Worm (Caenorhabditis elegans): ENCODE measurements around the gene ocam-1.

The ocam-1 gene

ce11 chrV:14133002-14133763, 34.3 kb downstream of the ocam-1 start (continued):
- TF ChIP-seq nhr-179 (tag; optimal IDR thresholded peaks at IDR 0.05) (no peak), F23B12.7 (tag; optimal IDR thresholded peaks at IDR 0.05; ENCODE audit: insufficient read depth) (no peak), madf-10 (tag; optimal IDR thresholded peaks at IDR 0.05) (no peak), unc-130 (GFP tag; optimal IDR thresholded peaks at IDR 0.05) (no peak), lin-54 (GFP tag; optimal IDR thresholded peaks at IDR 0.05) (peak; percentile 65), hmg-1.2 (GFP tag; IDR thresholded peaks at IDR 0.05) (0 out of 2 replicates have a peak, but pooled peaks have one; percentile 17)

- TF ChIP-seq ZK185.1 (tag; optimal IDR thresholded peaks at IDR 0.05; ENCODE audit: poor library complexity, severe bottlenecking) (no peak), efl-1 (GFP tag; optimal IDR thresholded peaks at IDR 0.05) (no peak), snpc-3.4 (tag; optimal IDR thresholded peaks at IDR 0.05) (no peak), attf-3 (GFP tag; conservative IDR thresholded peaks at IDR 0.05) (no peak), K11D2.4 (GFP tag; IDR thresholded peaks at IDR 0.05) (no peak), lsy-27 (tag; optimal IDR thresholded peaks at IDR 0.05; ENCODE audit: borderline replicate concordance, insufficient read depth) (no peak), bed-2 (GFP tag; IDR thresholded peaks at IDR 0.05) (no peak), athp-1 (tag; optimal IDR thresholded peaks at IDR 0.05) (no peak), egl-18 (GFP tag; IDR thresholded peaks at IDR 0.05) (no peak), snpc-1.3 (tag; optimal IDR thresholded peaks at IDR 0.05; ENCODE audit: insufficient read depth) (no peak), cebp-1 (GFP tag; IDR thresholded peaks at IDR 0.05) (no peak), cebp-1 (tag; optimal IDR thresholded peaks at IDR 0.05) (no peak), unc-62 (GFP tag; optimal IDR thresholded peaks at IDR 0.05) (no peak), lag-1 (GFP tag; IDR thresholded peaks at IDR 0.05) (no peak), lin-26 (GFP tag; IDR thresholded peaks at IDR 0.05) (no peak), lsl-1 (GFP tag; optimal IDR thresholded peaks at IDR 0.05) (no peak), fkh-3 (tag; optimal IDR thresholded peaks at IDR 0.05) (no peak), ztf-22 (GFP tag; optimal IDR thresholded peaks at IDR 0.05) (no peak), madf-3 (GFP tag; IDR thresholded peaks at IDR 0.05) (no peak), Y95B8A.8 (GFP tag; IDR thresholded peaks at IDR 0.05) (no peak)
Measured at ce11 chrV:14130226-14130625, 37.3 kb downstream of the ocam-1 start.

ce11 chrV:14128858-14129257, 38.7 kb downstream of the ocam-1 start:
- no peak for TF ChIP-seq attf-6 (GFP tag; IDR thresholded peaks at IDR 0.05)
- TF ChIP-seq unc-62 (GFP tag; optimal IDR thresholded peaks at IDR 0.05): no peak
- TF ChIP-seq bed-2 (GFP tag; IDR thresholded peaks at IDR 0.05): no peak
- TF ChIP-seq F33H1.4 (GFP tag; IDR thresholded peaks at IDR 0.05): no peak
- no peak for TF ChIP-seq T26A5.8 (tag; optimal IDR thresholded peaks at IDR 0.05)
- TF ChIP-seq rpc-1 (optimal IDR thresholded peaks at IDR 0.05): no peak
- TF ChIP-seq rpc-1 (tag; optimal IDR thresholded peaks at IDR 0.05): no peak
- no peak for TF ChIP-seq B0261.1 (tag; optimal IDR thresholded peaks at IDR 0.05)
- no peak for TF ChIP-seq madf-8 (GFP tag; conservative IDR thresholded peaks at IDR 0.05)
- TF ChIP-seq Y79H2A.3 (GFP tag; conservative IDR thresholded peaks at IDR 0.05): no peak
- no peak for TF ChIP-seq snpc-3.4 (tag; optimal IDR thresholded peaks at IDR 0.05)
- no peak for TF ChIP-seq K12H6.12 (tag; optimal IDR thresholded peaks at IDR 0.05)
- no peak for TF ChIP-seq lsl-1 (GFP tag; optimal IDR thresholded peaks at IDR 0.05)
- TF ChIP-seq egl-18 (GFP tag; IDR thresholded peaks at IDR 0.05): no peak
- TF ChIP-seq tbp1 (GFP tag; optimal IDR thresholded peaks at IDR 0.05): no peak
- no peak for TF ChIP-seq zfh-2 (GFP tag; conservative IDR thresholded peaks at IDR 0.05)
- no peak for TF ChIP-seq nhr-120 (GFP tag; IDR thresholded peaks at IDR 0.05)
- no peak for TF ChIP-seq ceh-91 (GFP tag; IDR thresholded peaks at IDR 0.05)
- TF ChIP-seq bed-1 (GFP tag; IDR thresholded peaks at IDR 0.05): no peak

Data from whole organism, young adult.